Fruit fly (Drosophila melanogaster) S2 (cell line): Measurements from ENCODE around the gene Cse1.

Experiments used
- CG8478 ChIP-seq: fragments of >200 bp; optimal IDR thresholded peaks from 2 replicates; lab custom pipeline; 2018
- CTCF ChIP-seq, 2 experiments: fragments of >200 bp; optimal IDR thresholded peaks; 2 replicates each; lab custom pipeline; 2018

DNA sequence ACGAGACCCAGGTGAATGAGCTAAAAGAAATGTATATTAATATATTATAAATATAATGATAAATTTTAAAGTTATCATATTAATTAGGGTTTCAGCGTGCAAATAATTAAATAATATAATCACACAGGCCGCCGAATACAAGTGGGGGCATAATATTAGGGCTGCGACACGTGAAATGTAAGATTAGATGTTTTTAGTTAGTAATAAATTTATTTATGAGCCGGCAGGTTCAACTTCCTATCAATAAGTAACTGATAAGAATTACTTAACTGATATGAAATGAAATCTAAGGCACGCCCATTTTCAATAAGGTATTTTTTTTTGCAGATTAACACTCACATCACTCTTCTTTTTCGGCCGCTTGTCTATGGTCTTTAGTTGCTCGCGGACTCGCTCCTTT lies 35.1 kb downstream of the Cse1 start:
- TF ChIP-seq CTCF (optimal IDR thresholded peaks at IDR 0.05; lab: Kevin White, UChicago) (no peak), CG8478 (lab: Kevin White, UChicago) (no peak)
